Worm (Caenorhabditis elegans) whole organism, mixed stage, embryonic: ENCODE data around the gene ubc-20.
A peak's percentile ranks its signal among the peaks of the same experiment; 100 is the strongest.

ENCODE experiments used
- M03D4.4 ChIP-seq: sonication (generic microtip); optimal IDR thresholded peaks from 2 replicates; lab custom pipeline; 2017; ENCODE audit warnings: mild to moderate bottlenecking, missing genetic modification characterization, missing compliant biosample characterization
- blmp-1 ChIP-seq: fragments of 150-350 bp; optimal IDR thresholded peaks from 2 replicates; lab custom pipeline; 2014; ENCODE audit warnings: missing biosample characterization, missing genetic modification characterization
- ceh-39 ChIP-seq: fragments of 150-350 bp; optimal IDR thresholded peaks from 2 replicates; lab custom pipeline; 2014; ENCODE audit warnings: missing biosample characterization, missing genetic modification characterization
- ceh-43 ChIP-seq: fragments of 200-800 bp; sonication (Bioruptor generic); optimal IDR thresholded peaks from 2 replicates; lab custom pipeline; 2018; ENCODE audit warnings: mild to moderate bottlenecking, missing genetic modification characterization, moderate library complexity, missing compliant biosample characterization
- ceh-83 ChIP-seq: fragments of 200-800 bp; sonication (Bioruptor generic); optimal IDR thresholded peaks from 2 replicates; lab custom pipeline; 2018; ENCODE audit warnings: mild to moderate bottlenecking, missing genetic modification characterization, missing compliant biosample characterization
- ces-1 ChIP-seq: fragments of 150-350 bp; optimal IDR thresholded peaks from 2 replicates; lab custom pipeline; 2014; ENCODE audit warnings: missing biosample characterization, missing genetic modification reagents, missing genetic modification characterization
- cnd-1 ChIP-seq: fragments of 200-800 bp; sonication (Bioruptor generic); optimal IDR thresholded peaks from 2 replicates; lab custom pipeline; 2018; ENCODE audit warnings: mild to moderate bottlenecking, missing genetic modification characterization, missing compliant biosample characterization
- drap-1 ChIP-seq: fragments of 200-800 bp; sonication (Bioruptor generic); optimal IDR thresholded peaks from 3 replicates; lab custom pipeline; 2018; ENCODE audit warnings: mild to moderate bottlenecking, missing genetic modification characterization, missing compliant biosample characterization
- elt-1 ChIP-seq: sonication (generic microtip); optimal IDR thresholded peaks from 2 replicates; lab custom pipeline; 2017; ENCODE audit warnings: missing genetic modification characterization, mild to moderate bottlenecking, missing compliant biosample characterization, antibody characterized with exemption, moderate library complexity, borderline replicate concordance; ENCODE audit not compliant: insufficient read depth
- elt-3 ChIP-seq: fragments of 150-350 bp; optimal IDR thresholded peaks from 2 replicates; lab custom pipeline; 2014; ENCODE audit warnings: missing biosample characterization, missing genetic modification characterization
- flh-1 ChIP-seq: fragments of 200-800 bp; sonication (Bioruptor generic); optimal IDR thresholded peaks from 2 replicates; lab custom pipeline; 2018; ENCODE audit warnings: mild to moderate bottlenecking, missing genetic modification characterization, moderate library complexity, missing compliant biosample characterization
- ham-2 ChIP-seq: fragments of 200-800 bp; sonication (Bioruptor generic); optimal IDR thresholded peaks from 2 replicates; lab custom pipeline; 2018; ENCODE audit warnings: mild to moderate bottlenecking, missing genetic modification characterization, missing compliant biosample characterization
- hlh-1 ChIP-seq: fragments of 150-350 bp; optimal IDR thresholded peaks from 2 replicates; lab custom pipeline; 2014; ENCODE audit warnings: missing biosample characterization, missing genetic modification reagents, missing genetic modification characterization
- lin-13 ChIP-seq: fragments of 150-350 bp; optimal IDR thresholded peaks from 2 replicates; lab custom pipeline; 2014; ENCODE audit warnings: missing biosample characterization, missing genetic modification characterization
- lin-32 ChIP-seq: fragments of 200-800 bp; sonication (Bioruptor generic); optimal IDR thresholded peaks from 2 replicates; lab custom pipeline; 2018; ENCODE audit warnings: mild to moderate bottlenecking, missing genetic modification characterization, missing compliant biosample characterization
- lsy-2 ChIP-seq: fragments of 150-350 bp; optimal IDR thresholded peaks from 2 replicates; lab custom pipeline; 2014; ENCODE audit warnings: missing biosample characterization, missing genetic modification characterization
- mab-5 ChIP-seq: fragments of 150-350 bp; optimal IDR thresholded peaks from 2 replicates; lab custom pipeline; 2014; ENCODE audit warnings: missing biosample characterization, missing genetic modification characterization
- mep-1 ChIP-seq: fragments of 150-350 bp; optimal IDR thresholded peaks from 2 replicates; lab custom pipeline; 2017; ENCODE audit warnings: missing biosample characterization, missing genetic modification reagents, missing genetic modification characterization, inconsistent platforms
- mls-2 ChIP-seq: sonication (generic microtip); optimal IDR thresholded peaks from 2 replicates; lab custom pipeline; 2016; ENCODE audit warnings: mild to moderate bottlenecking, missing genetic modification characterization, moderate library complexity, missing compliant biosample characterization
- nhr-12 ChIP-seq: fragments of 150-350 bp; optimal IDR thresholded peaks from 2 replicates; lab custom pipeline; 2014; ENCODE audit warnings: missing biosample characterization, missing genetic modification characterization
- nhr-2 ChIP-seq: fragments of 150-350 bp; optimal IDR thresholded peaks from 2 replicates; lab custom pipeline; 2014; ENCODE audit warnings: missing biosample characterization, missing genetic modification characterization
- nhr-237 ChIP-seq: fragments of 150-350 bp; optimal IDR thresholded peaks from 2 replicates; lab custom pipeline; 2014; ENCODE audit warnings: missing biosample characterization, missing genetic modification characterization
- nhr-28 ChIP-seq: fragments of 150-350 bp; optimal IDR thresholded peaks from 2 replicates; lab custom pipeline; 2014; ENCODE audit warnings: missing biosample characterization, missing genetic modification characterization
- nhr-76 ChIP-seq: sonication (generic microtip); optimal IDR thresholded peaks from 2 replicates; lab custom pipeline; 2017; ENCODE audit warnings: missing biosample characterization, missing genetic modification characterization
- pha-4 ChIP-seq: fragments of 150-350 bp; optimal IDR thresholded peaks from 2 replicates; lab custom pipeline; 2018; ENCODE audit warnings: missing biosample characterization, missing genetic modification reagents, missing genetic modification characterization
- sem-2 ChIP-seq: fragments of 200-800 bp; sonication (Bioruptor generic); optimal IDR thresholded peaks from 2 replicates; lab custom pipeline; 2018; ENCODE audit warnings: mild to moderate bottlenecking, missing genetic modification characterization, missing compliant biosample characterization
- snpc-4 ChIP-seq: fragments of 150-350 bp; optimal IDR thresholded peaks from 2 replicates; lab custom pipeline; 2014; ENCODE audit warnings: missing biosample characterization, missing genetic modification characterization
- sptf-1 ChIP-seq: sonication (generic microtip); optimal IDR thresholded peaks from 2 replicates; lab custom pipeline; 2017; ENCODE audit warnings: mild to moderate bottlenecking, missing genetic modification characterization, moderate library complexity, missing compliant biosample characterization
- tbx-8 ChIP-seq: fragments of 200-800 bp; sonication (Bioruptor generic); optimal IDR thresholded peaks from 2 replicates; lab custom pipeline; 2018; ENCODE audit warnings: mild to moderate bottlenecking, missing genetic modification characterization, moderate library complexity, missing compliant biosample characterization
- unc-120 ChIP-seq: sonication (generic microtip); optimal IDR thresholded peaks from 2 replicates; lab custom pipeline; 2017; ENCODE audit warnings: missing genetic modification characterization, missing compliant biosample characterization; ENCODE audit not compliant: poor library complexity, severe bottlenecking
- unc-62 ChIP-seq: fragments of 150-350 bp; optimal IDR thresholded peaks from 2 replicates; lab custom pipeline; 2014; ENCODE audit warnings: missing biosample characterization, missing genetic modification reagents, missing genetic modification characterization
- zip-8 ChIP-seq: fragments of 150-350 bp; optimal IDR thresholded peaks from 2 replicates; lab custom pipeline; 2014; ENCODE audit warnings: missing biosample characterization, missing genetic modification characterization
- ztf-11 ChIP-seq: fragments of 150-350 bp; optimal IDR thresholded peaks from 2 replicates; lab custom pipeline; 2014; ENCODE audit warnings: missing biosample characterization, missing genetic modification characterization

The ubc-20 gene

ce11 chrIII:211387-211786 is 22.7 kb downstream of the ubc-20 start:
- TF ChIP-seq drap-1 (GFP tag; lab: Kevin White, UChicago) (no peak), nhr-76 (tag; lab: Kevin White, UChicago) (no peak), ceh-39 (no peak), ces-1 (GFP tag; lab: Kevin White, UChicago) (peak; percentile 77), M03D4.4 (no peak), ceh-83 (GFP tag; lab: Kevin White, UChicago) (no peak), mep-1 (tag; lab: Kevin White, UChicago) (no peak)
- TF ChIP-seq, all 35 proteins: peak for 1

- no peak for TF ChIP-seq sem-2
- no peak for TF ChIP-seq cnd-1 (tag; lab: Kevin White, UChicago)
- peak; percentile 57 for TF ChIP-seq ces-1 (GFP tag; lab: Kevin White, UChicago)
- no peak for TF ChIP-seq nhr-28
- TF ChIP-seq ceh-43: no peak
- TF ChIP-seq ztf-11: no peak
- no peak for TF ChIP-seq elt-3 (tag; lab: Kevin White, UChicago)
- no peak for TF ChIP-seq lin-13 (tag; lab: Kevin White, UChicago)
- TF ChIP-seq ham-2 (GFP tag; lab: Kevin White, UChicago): no peak
- peak; percentile 32 for TF ChIP-seq sptf-1 (tag; lab: Kevin White, UChicago)
- TF ChIP-seq unc-120 (tag; lab: Kevin White, UChicago): peak; percentile 63
- TF ChIP-seq lsy-2 (tag; lab: Kevin White, UChicago): no peak
- TF ChIP-seq nhr-76 (tag; lab: Kevin White, UChicago): no peak
- TF ChIP-seq hlh-1: peak; percentile 75
- TF ChIP-seq unc-62 (GFP tag; lab: Kevin White, UChicago): no peak
- TF ChIP-seq flh-1 (GFP tag; lab: Kevin White, UChicago): no peak
- no peak for TF ChIP-seq drap-1 (GFP tag; lab: Kevin White, UChicago)
- no peak for TF ChIP-seq nhr-2 (tag; lab: Kevin White, UChicago)
Measured at ce11 chrIII:220368-220767, 31.7 kb downstream of the ubc-20 start.

- TF ChIP-seq lin-32 (GFP tag; lab: Kevin White, UChicago) (no peak), snpc-4 (tag; lab: Kevin White, UChicago) (no peak), nhr-237 (tag; lab: Kevin White, UChicago) (no peak), ceh-83 (GFP tag; lab: Kevin White, UChicago) (no peak), cnd-1 (tag; lab: Kevin White, UChicago) (no peak), sem-2 (no peak), zip-8 (tag; lab: Kevin White, UChicago) (no peak), flh-1 (GFP tag; lab: Kevin White, UChicago) (no peak), mep-1 (tag; lab: Kevin White, UChicago) (no peak)
Measured at ce11 chrIII:222508-222907, 33.9 kb downstream of the ubc-20 start.

ce11 chrIII:227033-227432 is 38.4 kb downstream of the ubc-20 start:
- TF ChIP-seq unc-120 (tag; lab: Kevin White, UChicago) (no peak), elt-1 (tag; lab: Kevin White, UChicago) (no peak), snpc-4 (tag; lab: Kevin White, UChicago) (no peak), elt-3 (tag; lab: Kevin White, UChicago) (no peak), mls-2 (tag; lab: Kevin White, UChicago) (no peak), pha-4 (tag; lab: Kevin White, UChicago) (no peak), hlh-1 (no peak), flh-1 (GFP tag; lab: Kevin White, UChicago) (no peak), nhr-76 (tag; lab: Kevin White, UChicago) (no peak), ztf-11 (no peak)

ce11 chrIII:230129-230528 is 41.5 kb downstream of the ubc-20 start, which contains the start of gene hpo-38:
Gene hpo-38 (plus strand): TSS chrIII:230429.
- TF ChIP-seq mab-5 (no peak), drap-1 (GFP tag; lab: Kevin White, UChicago) (no peak), nhr-76 (tag; lab: Kevin White, UChicago) (no peak), blmp-1 (tag; lab: Kevin White, UChicago) (no peak), ham-2 (GFP tag; lab: Kevin White, UChicago) (no peak), elt-1 (tag; lab: Kevin White, UChicago) (no peak), nhr-237 (tag; lab: Kevin White, UChicago) (no peak), hlh-1 (no peak), ceh-43 (no peak), zip-8 (tag; lab: Kevin White, UChicago) (no peak), ceh-39 (no peak), tbx-8 (GFP tag; lab: Kevin White, UChicago) (no peak), sem-2 (no peak), nhr-2 (tag; lab: Kevin White, UChicago) (no peak), sptf-1 (tag; lab: Kevin White, UChicago) (no peak), lsy-2 (tag; lab: Kevin White, UChicago) (no peak), lin-32 (GFP tag; lab: Kevin White, UChicago) (no peak), ztf-11 (no peak), nhr-12 (tag; lab: Kevin White, UChicago) (no peak)
- TF ChIP-seq, all 35 proteins: peak for 0
